Worm (Caenorhabditis elegans) whole organism, midembryonic: Measurements from ENCODE around the gene Y94H6A.10.

Experiments
- flt-1 ChIP-seq: fragments of 200-800 bp; sonication (Bioruptor generic); IDR thresholded peaks from 2 replicates; pipeline ENCODE4 v1.3.6; 2022; ENCODE audit warnings: missing genetic modification characterization, missing compliant biosample characterization
- med-1 ChIP-seq: sonication (generic microtip); optimal IDR thresholded peaks from 2 replicates; lab custom pipeline; 2017; ENCODE audit warnings: missing genetic modification characterization, mild to moderate bottlenecking, missing compliant biosample characterization, antibody characterized with exemption, missing genetic modification reagents; ENCODE audit not compliant: insufficient read depth
- tab-1 ChIP-seq: fragments of 200-800 bp; sonication (Bioruptor generic); IDR thresholded peaks from 2 replicates; pipeline ENCODE4 v1.3.6; 2022; ENCODE audit warnings: missing genetic modification characterization, missing compliant biosample characterization
- ztf-29 ChIP-seq: fragments of 200-800 bp; sonication (Bioruptor generic); IDR thresholded peaks from 2 replicates; pipeline ENCODE4 v1.3.6; 2022; ENCODE audit warnings: missing genetic modification reagents, missing genetic modification characterization, missing compliant biosample characterization

DNA sequence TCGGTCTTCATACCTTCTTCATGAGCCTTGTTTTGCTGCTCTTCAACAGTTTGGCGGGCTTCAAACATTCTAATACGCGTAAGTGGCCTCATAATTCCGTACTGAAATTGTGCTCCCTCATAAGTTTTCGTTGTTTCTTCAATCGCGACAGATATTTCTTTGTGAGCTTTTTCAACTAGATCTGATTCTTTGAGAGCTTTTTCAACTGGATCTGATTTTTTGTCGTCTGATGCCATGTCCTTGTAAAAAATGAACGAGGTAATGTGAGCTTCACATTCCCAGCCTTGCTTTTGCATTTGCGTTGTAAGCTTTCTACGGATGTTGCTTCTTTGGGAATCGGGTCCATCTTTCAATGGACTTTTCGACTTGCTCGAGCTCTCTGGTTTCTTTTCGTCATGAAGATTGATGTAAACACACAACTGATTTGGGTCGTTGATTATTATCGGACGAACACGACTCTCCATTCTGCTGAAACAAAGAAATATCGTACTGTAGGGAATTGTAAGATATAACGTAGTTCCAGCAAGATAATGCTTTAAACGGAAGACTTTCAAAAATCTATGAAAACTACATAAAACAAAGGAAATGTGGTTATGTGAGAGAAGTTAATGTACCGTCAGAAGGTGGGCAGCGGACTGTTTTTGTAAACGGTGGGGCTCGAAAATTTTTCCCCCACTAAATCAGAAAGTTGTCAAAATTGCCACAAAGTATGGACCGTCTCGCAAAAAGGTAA, at the start of gene Y94H6A.10:
- TF ChIP-seq tab-1 (no peak), med-1 (no peak), flt-1 (GFP tag; lab: Robert Waterston, UW) (no peak), ztf-29 (GFP tag; lab: Robert Waterston, UW) (no peak)
